Fruit fly (Drosophila melanogaster) whole organism, embryonic: ENCODE data around the gene Rhp.
A peak's percentile ranks its signal among the peaks of the same experiment; 100 is the strongest.

Source experiments
- Asciz ChIP-seq: fragments of 200-800 bp; sonication (Bioruptor generic); optimal IDR thresholded peaks from 2 replicates; lab custom pipeline; 2017; ENCODE audit warnings: missing biosample characterization, mild to moderate bottlenecking, missing genetic modification characterization, missing genetic modification reagents
- Bdp1 ChIP-seq: fragments of 200-800 bp; sonication (Bioruptor generic); optimal IDR thresholded peaks from 3 replicates; lab custom pipeline; 2016; ENCODE audit warnings: missing biosample characterization, missing genetic modification characterization
- CG1024 ChIP-seq: fragments of 200-800 bp; sonication (Bioruptor generic); IDR thresholded peaks from 2 replicates; pipeline ENCODE4 v1.3.6; 2022; ENCODE audit warnings: missing biosample characterization, missing genetic modification characterization
- CG10274 ChIP-seq: fragments of 200-800 bp; sonication (Bioruptor generic); optimal IDR thresholded peaks from 3 replicates; lab custom pipeline; 2017; ENCODE audit warnings: missing biosample characterization, mild to moderate bottlenecking, missing genetic modification characterization
- CG11696 ChIP-seq: fragments of 200-800 bp; sonication (Bioruptor generic); IDR thresholded peaks from 2 replicates; pipeline ENCODE4 v1.3.6; 2022; ENCODE audit warnings: missing biosample characterization, missing genetic modification characterization
- CG12659 ChIP-seq: fragments of 200-800 bp; sonication (Bioruptor generic); optimal IDR thresholded peaks from 3 replicates; lab custom pipeline; 2017; ENCODE audit warnings: mild to moderate bottlenecking, missing biosample characterization, missing genetic modification reagents, missing genetic modification characterization
- CG14710 ChIP-seq: fragments of 200-800 bp; sonication (Bioruptor generic); optimal IDR thresholded peaks from 3 replicates; lab custom pipeline; 2019; ENCODE audit warnings: missing biosample characterization, mild to moderate bottlenecking, missing genetic modification characterization, moderate library complexity
- CG16815 ChIP-seq: fragments of 200-800 bp; sonication (Bioruptor generic); optimal IDR thresholded peaks from 3 replicates; lab custom pipeline; 2017; ENCODE audit warnings: missing biosample characterization, mild to moderate bottlenecking, missing genetic modification characterization
- CG2120 ChIP-seq: fragments of 200-800 bp; sonication (Bioruptor generic); optimal IDR thresholded peaks from 3 replicates; lab custom pipeline; 2016; ENCODE audit warnings: missing biosample characterization, missing genetic modification characterization
- CG2129 ChIP-seq: fragments of 200-800 bp; sonication (Bioruptor generic); IDR thresholded peaks from 2 replicates; pipeline ENCODE4 v1.3.6; 2022; ENCODE audit warnings: missing biosample characterization, missing genetic modification characterization; ENCODE audit not compliant: partially characterized antibody
- CG2889 ChIP-seq: fragments of 200-800 bp; sonication (Bioruptor generic); IDR thresholded peaks from 3 replicates; pipeline ENCODE4 v1.3.6; 2022; ENCODE audit warnings: missing biosample characterization, missing genetic modification characterization
- CG30431 ChIP-seq: fragments of 200-800 bp; sonication (Bioruptor generic); optimal IDR thresholded peaks from 2 replicates; lab custom pipeline; 2017; ENCODE audit warnings: missing biosample characterization, missing genetic modification characterization
- CG3995 ChIP-seq: fragments of 200-800 bp; sonication (Bioruptor generic); optimal IDR thresholded peaks from 3 replicates; lab custom pipeline; 2016; ENCODE audit warnings: missing biosample characterization, missing genetic modification characterization
- CG4854 ChIP-seq: fragments of 200-800 bp; sonication (Bioruptor generic); optimal IDR thresholded peaks from 2 replicates; lab custom pipeline; 2016; ENCODE audit warnings: missing biosample characterization, missing genetic modification characterization, inconsistent platforms
- CG6813 ChIP-seq: fragments of 200-800 bp; sonication (Bioruptor generic); optimal IDR thresholded peaks from 2 replicates; lab custom pipeline; 2017; ENCODE audit warnings: missing biosample characterization, missing genetic modification characterization, mild to moderate bottlenecking, moderate library complexity, missing genetic modification reagents
- CG9932 ChIP-seq: fragments of 200-800 bp; sonication (Bioruptor generic); IDR thresholded peaks from 2 replicates; pipeline ENCODE4 v1.3.6; 2022; ENCODE audit warnings: missing biosample characterization, missing genetic modification characterization
- Dref ChIP-seq: fragments of 200-800 bp; sonication (Bioruptor generic); IDR thresholded peaks from 2 replicates; pipeline ENCODE4 v1.3.6; 2022; ENCODE audit warnings: missing biosample characterization, missing genetic modification characterization
- Fer3 ChIP-seq: fragments of 200-800 bp; sonication (Bioruptor generic); optimal IDR thresholded peaks from 2 replicates; lab custom pipeline; 2018; ENCODE audit warnings: missing biosample characterization, mild to moderate bottlenecking, missing genetic modification characterization, moderate library complexity
- Kr ChIP-seq: fragments of 200-800 bp; sonication (Bioruptor generic); optimal IDR thresholded peaks from 2 replicates; lab custom pipeline; 2017; ENCODE audit warnings: missing biosample characterization, mild to moderate bottlenecking, missing genetic modification characterization
- Lim3 ChIP-seq: fragments of 200-800 bp; sonication (Bioruptor generic); IDR thresholded peaks from 2 replicates; pipeline ENCODE4 v1.3.6; 2022; ENCODE audit warnings: missing biosample characterization, missing genetic modification characterization
- Lpt ChIP-seq: fragments of >200 bp; optimal IDR thresholded peaks from 2 replicates; lab custom pipeline; 2018; ENCODE audit warnings: missing biosample characterization, missing genetic modification characterization
- Rx ChIP-seq: fragments of 200-800 bp; sonication (Bioruptor generic); IDR thresholded peaks from 2 replicates; pipeline ENCODE4 v1.3.6; 2022; ENCODE audit warnings: missing biosample characterization, missing genetic modification characterization
- Sry-δ ChIP-seq: fragments of 200-800 bp; sonication (Bioruptor generic); optimal IDR thresholded peaks from 2 replicates; lab custom pipeline; 2016; ENCODE audit warnings: missing biosample characterization, missing genetic modification characterization
- Tbp ChIP-seq: fragments of >200 bp; optimal IDR thresholded peaks from 2 replicates; lab custom pipeline; 2018; ENCODE audit warnings: missing biosample characterization, missing genetic modification characterization
- Xrp1 ChIP-seq: fragments of 200-800 bp; sonication (Bioruptor generic); IDR thresholded peaks from 2 replicates; pipeline ENCODE4 v1.3.6; 2022; ENCODE audit warnings: missing biosample characterization, missing genetic modification characterization
- ac ChIP-seq: fragments of 200-800 bp; sonication (Bioruptor generic); optimal IDR thresholded peaks from 3 replicates; lab custom pipeline; 2017; ENCODE audit warnings: missing biosample characterization, mild to moderate bottlenecking, missing genetic modification characterization
- ara ChIP-seq: fragments of 200-800 bp; sonication (Bioruptor generic); IDR thresholded peaks from 2 replicates; pipeline ENCODE4 v1.3.6; 2022; ENCODE audit warnings: missing biosample characterization, missing genetic modification characterization
- az2 ChIP-seq: fragments of 200-800 bp; sonication (Bioruptor generic); optimal IDR thresholded peaks from 3 replicates; lab custom pipeline; 2016; ENCODE audit warnings: missing biosample characterization, missing genetic modification characterization
- caup ChIP-seq: fragments of 200-800 bp; sonication (Bioruptor generic); optimal IDR thresholded peaks from 3 replicates; lab custom pipeline; 2017; ENCODE audit warnings: missing biosample characterization, mild to moderate bottlenecking, missing genetic modification characterization, moderate library complexity; ENCODE audit not compliant: severe bottlenecking
- chif ChIP-seq, 2 experiments: fragments of 200-800 bp; sonication (Bioruptor generic); optimal IDR thresholded peaks; 3 replicates each; lab custom pipeline; 2016; ENCODE audit warnings: missing biosample characterization in 2 of 2, missing genetic modification characterization in 2 of 2
- chinmo ChIP-seq: fragments of 200-800 bp; sonication (Bioruptor generic); IDR thresholded peaks from 4 replicates; pipeline ENCODE4 v1.3.6; 2022; ENCODE audit warnings: missing biosample characterization, missing genetic modification characterization; ENCODE audit not compliant: partially characterized antibody
- crol ChIP-seq: fragments of 200-800 bp; sonication (Bioruptor generic); IDR thresholded peaks from 2 replicates; pipeline ENCODE4 v1.3.6; 2022; ENCODE audit warnings: missing biosample characterization, missing genetic modification characterization
- cwo ChIP-seq: fragments of 200-800 bp; sonication (Bioruptor generic); optimal IDR thresholded peaks from 3 replicates; lab custom pipeline; 2017; ENCODE audit warnings: missing biosample characterization, missing genetic modification characterization, mild to moderate bottlenecking, moderate library complexity, missing genetic modification reagents
- dati ChIP-seq: fragments of 200-800 bp; sonication (Bioruptor generic); IDR thresholded peaks from 2 replicates; pipeline ENCODE4 v1.3.6; 2022; ENCODE audit warnings: missing biosample characterization, missing genetic modification characterization
- emc ChIP-seq: fragments of 200-800 bp; sonication (Bioruptor generic); optimal IDR thresholded peaks from 2 replicates; lab custom pipeline; 2016; ENCODE audit warnings: missing biosample characterization, missing genetic modification characterization
- esg ChIP-seq: fragments of 200-800 bp; sonication (Bioruptor generic); conservative IDR thresholded peaks from 2 replicates; pipeline ENCODE4 v1.3.6; 2022; ENCODE audit warnings: missing biosample characterization, missing genetic modification characterization
- fd96Cb ChIP-seq: fragments of 200-800 bp; sonication (Bioruptor generic); optimal IDR thresholded peaks from 2 replicates; lab custom pipeline; 2018; ENCODE audit warnings: missing biosample characterization, mild to moderate bottlenecking, missing genetic modification characterization, moderate library complexity
- fru ChIP-seq: fragments of >200 bp; optimal IDR thresholded peaks from 2 replicates; lab custom pipeline; 2017
- gsb-n ChIP-seq: fragments of 200-800 bp; sonication (Bioruptor generic); optimal IDR thresholded peaks from 3 replicates; lab custom pipeline; 2018; ENCODE audit warnings: missing biosample characterization, mild to moderate bottlenecking, missing genetic modification characterization
- gt ChIP-seq: fragments of 200-800 bp; sonication (Bioruptor generic); IDR thresholded peaks from 2 replicates; pipeline ENCODE4 v1.3.6; 2022; ENCODE audit warnings: missing biosample characterization, missing genetic modification characterization
- ham ChIP-seq: fragments of 200-800 bp; sonication (Bioruptor generic); IDR thresholded peaks from 2 replicates; pipeline ENCODE4 v1.3.6; 2022; ENCODE audit warnings: missing biosample characterization, missing genetic modification characterization
- jigr1 ChIP-seq: fragments of 200-800 bp; sonication (Bioruptor generic); IDR thresholded peaks from 3 replicates; pipeline ENCODE4 v1.3.6; 2022; ENCODE audit warnings: missing biosample characterization, missing genetic modification characterization
- maf-S ChIP-seq: fragments of 200-800 bp; sonication (Bioruptor generic); optimal IDR thresholded peaks from 2 replicates; lab custom pipeline; 2016; ENCODE audit warnings: missing biosample characterization, missing genetic modification characterization
- nau ChIP-seq: fragments of 200-800 bp; sonication (Bioruptor generic); optimal IDR thresholded peaks from 3 replicates; lab custom pipeline; 2017; ENCODE audit warnings: missing biosample characterization, mild to moderate bottlenecking, missing genetic modification characterization, missing genetic modification reagents
- pita ChIP-seq: fragments of 200-800 bp; sonication (Bioruptor generic); optimal IDR thresholded peaks from 2 replicates; lab custom pipeline; 2017; ENCODE audit warnings: missing biosample characterization, mild to moderate bottlenecking, missing genetic modification characterization
- pnt ChIP-seq: fragments of 200-800 bp; sonication (Bioruptor generic); optimal IDR thresholded peaks from 3 replicates; lab custom pipeline; 2016; ENCODE audit warnings: missing biosample characterization, missing genetic modification characterization
- sens-2 ChIP-seq: fragments of 200-800 bp; sonication (Bioruptor generic); IDR thresholded peaks from 2 replicates; pipeline ENCODE4 v1.3.6; 2022; ENCODE audit warnings: missing biosample characterization, missing genetic modification characterization
- sim ChIP-seq: fragments of 200-800 bp; sonication (Bioruptor generic); IDR thresholded peaks from 2 replicates; pipeline ENCODE4 v1.3.6; 2022; ENCODE audit warnings: missing biosample characterization, missing genetic modification characterization
- tna ChIP-seq: fragments of 200-800 bp; sonication (Bioruptor generic); IDR thresholded peaks from 2 replicates; pipeline ENCODE4 v1.3.6; 2022; ENCODE audit warnings: missing biosample characterization, missing genetic modification characterization; ENCODE audit not compliant: partially characterized antibody
- trem ChIP-seq: fragments of 200-800 bp; optimal IDR thresholded peaks from 3 replicates; lab custom pipeline; 2019; ENCODE audit warnings: missing biosample characterization, mild to moderate bottlenecking, missing genetic modification characterization, moderate library complexity
- trh ChIP-seq: fragments of 200-800 bp; sonication (Bioruptor generic); optimal IDR thresholded peaks from 2 replicates; lab custom pipeline; 2016; ENCODE audit warnings: missing biosample characterization, missing genetic modification characterization

The Rhp gene

DNA sequence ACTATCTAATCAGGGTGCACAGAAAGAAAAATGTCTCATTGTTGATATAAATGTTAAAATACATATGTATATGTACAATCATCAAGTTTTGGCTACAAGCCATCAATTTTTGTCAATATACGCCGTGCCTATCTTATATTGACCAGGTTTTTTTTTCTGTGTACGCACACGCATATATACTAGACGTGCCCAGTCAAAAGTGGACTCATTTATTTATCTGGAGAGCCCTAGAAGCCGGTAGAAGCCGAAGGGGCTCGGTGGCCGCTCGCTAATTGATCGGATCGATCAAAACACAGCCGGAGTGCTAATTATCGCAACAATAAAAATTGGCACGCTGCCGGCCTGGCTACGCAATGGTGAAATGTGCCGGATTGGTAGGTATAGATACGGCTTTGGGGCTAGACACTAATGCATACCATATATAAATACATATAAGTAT is 48.4 kb upstream of the Rhp start (continued):
- TF ChIP-seq esg (GFP tag; lab: Robert Waterston, UW) (peak; percentile 50), Fer3 (tag; lab: Kevin White, UChicago) (peak; percentile 87), CG2129 (GFP tag; lab: Robert Waterston, UW) (no peak), pita (GFP tag; lab: Kevin White, UChicago) (no peak), CG6813 (GFP tag; lab: Kevin White, UChicago) (peak; percentile 37), CG16815 (GFP tag; lab: Kevin White, UChicago) (peak; percentile 48), tna (GFP tag; lab: Robert Waterston, UW) (no peak), Lpt (GFP tag; lab: Kevin White, UChicago) (no peak), Asciz (GFP tag; lab: Kevin White, UChicago) (no peak), CG11696 (peak; percentile 64), gsb-n (tag; lab: Kevin White, UChicago) (no peak), CG30431 (GFP tag; lab: Kevin White, UChicago) (peak; percentile 41), CG3995 (peak; percentile 14), CG4854 (GFP tag; lab: Kevin White, UChicago) (peak; percentile 27), pnt (GFP tag; lab: Kevin White, UChicago) (no peak), Sry-δ (peak; percentile 12), Rx (peak; percentile 50; the same call in 1 of the 2 replicates), Dref (GFP tag; lab: Robert Waterston, UW) (no peak), CG9932 (GFP tag; lab: Robert Waterston, UW) (peak; percentile 87), CG10274 (peak; percentile 36), ara (peak; percentile 53; the same call in 1 of the 2 replicates), crol (GFP tag; lab: Robert Waterston, UW) (no peak), jigr1 (GFP tag; lab: Robert Waterston, UW) (no peak), Bdp1 (no peak), sens-2 (GFP tag; lab: Robert Waterston, UW) (peak; percentile 40; the same call in 1 of the 2 replicates), CG1024 (GFP tag; lab: Robert Waterston, UW) (0 out of 2 replicates have a peak, but pooled peaks have one; percentile 42), cwo (peak; percentile 84), caup (peak; percentile 81), CG14710 (tag; lab: Kevin White, UChicago) (peak; percentile 3), CG12659 (peak; percentile 78), fd96Cb (tag; lab: Kevin White, UChicago) (peak; percentile 55), trh (GFP tag; lab: Kevin White, UChicago) (peak; percentile 23), dati (GFP tag; lab: Robert Waterston, UW) (peak; percentile 31; the same call in 1 of the 2 replicates), sim (GFP tag; lab: Robert Waterston, UW) (no peak), CG2120 (peak; percentile 91), fru (lab: Kevin White, UChicago) (no peak), ac (GFP tag; lab: Kevin White, UChicago) (no peak), Kr (GFP tag; lab: Kevin White, UChicago) (no peak), CG2889 (GFP tag; lab: Robert Waterston, UW) (peak; percentile 59; the same call in 1 of the 3 replicates), chif (GFP tag; optimal IDR thresholded peaks at IDR 0.05; lab: Kevin White, UChicago) (peak in 1 of 2 experiments; percentile 40), Lim3 (GFP tag; lab: Robert Waterston, UW) (no peak), chinmo (GFP tag; lab: Robert Waterston, UW) (no peak), ham (GFP tag; lab: Robert Waterston, UW) (peak; percentile 38; the same call in 1 of the 2 replicates), emc (GFP tag; lab: Kevin White, UChicago) (peak; percentile 17), maf-S (GFP tag; lab: Kevin White, UChicago) (peak; percentile 44), gt (GFP tag; lab: Robert Waterston, UW) (no peak), Tbp (no peak), trem (no peak), Xrp1 (GFP tag; lab: Robert Waterston, UW) (peak; percentile 68), az2 (peak; percentile 53), nau (GFP tag; lab: Kevin White, UChicago) (no peak)
